Worm (Caenorhabditis elegans): ENCODE measurements around the gene K09C4.10.

The K09C4.10 gene

ce11 chrX:3300582-3300981 is 20.6 kb upstream of the K09C4.10 start:
- TF ChIP-seq madf-2 (tag; optimal IDR thresholded peaks at IDR 0.05): no peak
- TF ChIP-seq hlh-30 (tag; optimal IDR thresholded peaks at IDR 0.05; ENCODE audit: insufficient read depth): no peak
- TF ChIP-seq ceh-24 (tag; optimal IDR thresholded peaks at IDR 0.05): no peak

- no peak for TF ChIP-seq npax-4 (tag; optimal IDR thresholded peaks at IDR 0.05)
Observed at ce11 chrX:3298582-3298981, 18.6 kb upstream of the K09C4.10 start, which contains the start of gene K09C4.1. Gene K09C4.1 (plus strand): TSS chrX:3298882.

- TF ChIP-seq ceh-30 (tag; optimal IDR thresholded peaks at IDR 0.05) (no peak), ceh-9 (tag; optimal IDR thresholded peaks at IDR 0.05) (no peak), ceh-22 (tag; optimal IDR thresholded peaks at IDR 0.05) (no peak), elt-2 (tag; optimal IDR thresholded peaks at IDR 0.05) (peak; percentile 57), lin-11 (tag; optimal IDR thresholded peaks at IDR 0.05) (no peak)
Observed at ce11 chrX:3297812-3298211, 17.8 kb upstream of the K09C4.10 start.

ce11 chrX:3296182-3296581 is 16.2 kb upstream of the K09C4.10 start, which contains the start of gene K09C4.2:
Gene K09C4.2 (plus strand): TSS chrX:3296482.
- TF ChIP-seq ceh-18 (tag; optimal IDR thresholded peaks at IDR 0.05) (no peak), ceh-9 (tag; optimal IDR thresholded peaks at IDR 0.05) (no peak), ttx-3 (tag; optimal IDR thresholded peaks at IDR 0.05) (no peak), ama-1 (optimal IDR thresholded peaks at IDR 0.05) (no peak), ceh-30 (tag; optimal IDR thresholded peaks at IDR 0.05) (no peak), pat-9 (tag; optimal IDR thresholded peaks at IDR 0.05) (no peak), ceh-34 (tag; optimal IDR thresholded peaks at IDR 0.05) (no peak), ztf-16 (tag; optimal IDR thresholded peaks at IDR 0.05) (no peak), elt-4 (tag; optimal IDR thresholded peaks at IDR 0.05) (no peak), ahr-1 (tag; optimal IDR thresholded peaks at IDR 0.05) (no peak), pros-1 (tag; optimal IDR thresholded peaks at IDR 0.05) (no peak), K09A11.1 (tag; optimal IDR thresholded peaks at IDR 0.05; ENCODE audit: insufficient read depth) (no peak), ets-4 (tag; optimal IDR thresholded peaks at IDR 0.05) (no peak), pqm-1 (tag; optimal IDR thresholded peaks at IDR 0.05) (no peak), nhr-11 (tag; optimal IDR thresholded peaks at IDR 0.05) (no peak), tbx-7 (tag; optimal IDR thresholded peaks at IDR 0.05) (no peak), unc-3 (GFP tag; conservative IDR thresholded peaks at IDR 0.05) (no peak), unc-3 (tag; optimal IDR thresholded peaks at IDR 0.05) (no peak), C08G9.2 (tag; optimal IDR thresholded peaks at IDR 0.05) (no peak), ceh-48 (tag; optimal IDR thresholded peaks at IDR 0.05) (no peak)

ce11 chrX:3291948-3292347 is 11.9 kb upstream of the K09C4.10 start:
- TF ChIP-seq tbx-7 (tag; optimal IDR thresholded peaks at IDR 0.05) (no peak), ceh-34 (tag; optimal IDR thresholded peaks at IDR 0.05) (no peak), fkh-10 (GFP tag; optimal IDR thresholded peaks at IDR 0.05) (no peak), pag-3 (tag; optimal IDR thresholded peaks at IDR 0.05; ENCODE audit: borderline replicate concordance) (no peak), nfya-1 (tag; optimal IDR thresholded peaks at IDR 0.05) (no peak), pha-4 (tag; optimal IDR thresholded peaks at IDR 0.05) (no peak), sdc-2 (tag; optimal IDR thresholded peaks at IDR 0.05) (no peak), odd-2 (tag; optimal IDR thresholded peaks at IDR 0.05) (no peak), ceh-9 (tag; optimal IDR thresholded peaks at IDR 0.05) (no peak), ceh-18 (tag; optimal IDR thresholded peaks at IDR 0.05) (no peak), ceh-2 (tag; optimal IDR thresholded peaks at IDR 0.05) (no peak), dmd-4 (tag; optimal IDR thresholded peaks at IDR 0.05; ENCODE audit: borderline replicate concordance) (no peak), eyg-1 (tag; optimal IDR thresholded peaks at IDR 0.05) (no peak), syd-9 (tag; optimal IDR thresholded peaks at IDR 0.05) (no peak), pat-9 (tag; optimal IDR thresholded peaks at IDR 0.05) (no peak), tbx-2 (tag; optimal IDR thresholded peaks at IDR 0.05) (no peak)

Measured in whole organism, late embryonic.